Fruit fly (Drosophila melanogaster): ENCODE results near the gene CG43219.

Gene CG43219

dm6 chr3L:21171905-21172304, 48.3 kb upstream of the CG43219 start, which contains the start of gene Ac78C (continued):
- TF ChIP-seq CG14014 (GFP tag; IDR thresholded peaks at IDR 0.05), result peak; percentile 89
- TF ChIP-seq CrebB (tag; optimal IDR thresholded peaks at IDR 0.05), result peak; percentile 93
- peak; percentile 64 for TF ChIP-seq ab (GFP tag; optimal IDR thresholded peaks at IDR 0.05)
- no peak for TF ChIP-seq fd102C (GFP tag; optimal IDR thresholded peaks at IDR 0.05)
- peak; percentile 96 for TF ChIP-seq B-H2 (GFP tag; optimal IDR thresholded peaks at IDR 0.05)
- peak; percentile 74 for TF ChIP-seq gcm2 (GFP tag; optimal IDR thresholded peaks at IDR 0.05)
- TF ChIP-seq scrt (GFP tag; optimal IDR thresholded peaks at IDR 0.05), result peak; percentile 100
- TF ChIP-seq Asciz (GFP tag; optimal IDR thresholded peaks at IDR 0.05), result peak; percentile 68
- peak; percentile 75 for TF ChIP-seq CG4730 (GFP tag; IDR thresholded peaks at IDR 0.05)
- peak; percentile 88 for TF ChIP-seq luna (GFP tag; optimal IDR thresholded peaks at IDR 0.05)
- peak; percentile 58 for TF ChIP-seq CG3065 (GFP tag; optimal IDR thresholded peaks at IDR 0.05)
- peak; percentile 46 for TF ChIP-seq Hmx (GFP tag; optimal IDR thresholded peaks at IDR 0.05)
- TF ChIP-seq CG13424 (tag; optimal IDR thresholded peaks at IDR 0.05), result peak; percentile 87
- TF ChIP-seq emc (GFP tag; optimal IDR thresholded peaks at IDR 0.05), result peak; percentile 84
- peak; percentile 93 for TF ChIP-seq zfh2 (GFP tag; optimal IDR thresholded peaks at IDR 0.05)
- peak; percentile 79 for TF ChIP-seq Atf-2 (GFP tag; optimal IDR thresholded peaks at IDR 0.05)
- no peak; the same call in 1 of the 2 replicates for TF ChIP-seq CG31441 (GFP tag; IDR thresholded peaks at IDR 0.05)
- TF ChIP-seq CG3847 (GFP tag; IDR thresholded peaks at IDR 0.05), result peak; percentile 88
- peak; percentile 71 for TF ChIP-seq CG8281 (tag; optimal IDR thresholded peaks at IDR 0.05)
- peak; percentile 90 for TF ChIP-seq CG4328 (GFP tag; optimal IDR thresholded peaks at IDR 0.05)
- peak; percentile 71 for TF ChIP-seq esg (GFP tag; conservative IDR thresholded peaks at IDR 0.05)
- TF ChIP-seq Hr3 (GFP tag; optimal IDR thresholded peaks at IDR 0.05), result peak; percentile 59
- peak; percentile 88 for TF ChIP-seq Ptx1 (GFP tag; IDR thresholded peaks at IDR 0.05)
- TF ChIP-seq Ets65A (GFP tag), result peak; percentile 99
- TF ChIP-seq lbe (GFP tag; optimal IDR thresholded peaks at IDR 0.05), result peak; percentile 1
- TF ChIP-seq CG12659 (GFP tag; optimal IDR thresholded peaks at IDR 0.05), result peak; percentile 72
- peak; percentile 89 for TF ChIP-seq Hand (GFP tag; optimal IDR thresholded peaks at IDR 0.05)
- TF ChIP-seq ara (GFP tag; IDR thresholded peaks at IDR 0.05), result peak; percentile 79
- peak; percentile 90 for TF ChIP-seq Side (GFP tag; optimal IDR thresholded peaks at IDR 0.05)
- TF ChIP-seq CG16779 (GFP tag; IDR thresholded peaks at IDR 0.05), result peak; percentile 93
- peak; percentile 36; the same call in 1 of the 2 replicates for TF ChIP-seq nerfin-2 (GFP tag; IDR thresholded peaks at IDR 0.05; ENCODE audit: partially characterized antibody)
- TF ChIP-seq CG4820 (GFP tag; optimal IDR thresholded peaks at IDR 0.05), result peak; percentile 64
- TF ChIP-seq maf-S (GFP tag; optimal IDR thresholded peaks at IDR 0.05), result peak; percentile 78
- peak; percentile 96 for TF ChIP-seq lab (GFP tag; optimal IDR thresholded peaks at IDR 0.05)
- TF ChIP-seq gfzf (GFP tag; optimal IDR thresholded peaks at IDR 0.05), result no peak
- no peak for TF ChIP-seq nerfin-1 (tag; optimal IDR thresholded peaks at IDR 0.05)
- no peak for TF ChIP-seq lov (optimal IDR thresholded peaks at IDR 0.05)
- TF ChIP-seq lov (GFP tag; IDR thresholded peaks at IDR 0.05), result peak; percentile 56; the same call in 1 of the 3 replicates

- TF ChIP-seq gsb-n (tag; optimal IDR thresholded peaks at IDR 0.05) (peak; percentile 89), HLH4C (GFP tag; IDR thresholded peaks at IDR 0.05; ENCODE audit: partially characterized antibody) (no peak), D19B (GFP tag; optimal IDR thresholded peaks at IDR 0.05) (peak; percentile 68), Sin3A (optimal IDR thresholded peaks at IDR 0.05) (no peak), CG13894 (tag; optimal IDR thresholded peaks at IDR 0.05) (peak; percentile 10), CG12071 (GFP tag; optimal IDR thresholded peaks at IDR 0.05) (peak; percentile 83), chinmo (GFP tag; IDR thresholded peaks at IDR 0.05; ENCODE audit: partially characterized antibody) (peak; percentile 89), twi (tag; optimal IDR thresholded peaks at IDR 0.05) (peak; percentile 72), Sry-δ (GFP tag; optimal IDR thresholded peaks at IDR 0.05) (peak; percentile 24), CG14441 (GFP tag; IDR thresholded peaks at IDR 0.05) (peak; percentile 94), CG13624 (GFP tag; optimal IDR thresholded peaks at IDR 0.05) (peak; percentile 79), tna (GFP tag; IDR thresholded peaks at IDR 0.05; ENCODE audit: partially characterized antibody) (no peak), sim (GFP tag; IDR thresholded peaks at IDR 0.05) (peak; percentile 84), Opbp (GFP tag; IDR thresholded peaks at IDR 0.05; ENCODE audit: partially characterized antibody) (no peak)
Observed at dm6 chr3L:21172527-21173253, 47.5 kb upstream of the CG43219 start, which contains the start of the genes chb and AsnS. chb (plus strand) TSS chr3L:21172853. AsnS (plus strand) TSS chr3L:21173118.

All from whole organism, embryonic.